In genomic region chrIV:8005376-8005775, ce11 we compare ENCODE assay signal across 5 worm cellular contexts.
TF ChIP-seq lines count a peak whose summit lies in the region.

No protein-coding gene starts in this region.

TF ChIP-seq in whole organism, L1 larva, 84 proteins besides CTCF, POLR2A, EP300 and RAD21:
- no peak for TF ChIP-seq fkh-10 (GFP tag; optimal IDR thresholded peaks at IDR 0.05; lab: Kevin White, UChicago)
- TF ChIP-seq snpc-4 (tag; optimal IDR thresholded peaks at IDR 0.05; lab: Kevin White, UChicago) = no peak
- TF ChIP-seq elt-2 (tag; optimal IDR thresholded peaks at IDR 0.05; lab: Kevin White, UChicago) = peak; percentile 18

TF ChIP-seq in whole organism, L2 larva, 48 proteins besides CTCF, POLR2A, EP300 and RAD21:
- TF ChIP-seq fos-1 (tag; optimal IDR thresholded peaks at IDR 0.05; lab: Kevin White, UChicago) = peak; percentile 23
- no peak for TF ChIP-seq mdl-1 (tag; optimal IDR thresholded peaks at IDR 0.05; lab: Kevin White, UChicago)
- TF ChIP-seq sma-3 (GFP tag; optimal IDR thresholded peaks at IDR 0.05; lab: Kevin White, UChicago) = no peak
- TF ChIP-seq dmd-4 (tag; optimal IDR thresholded peaks at IDR 0.05; lab: Kevin White, UChicago) = no peak

TF ChIP-seq in whole organism, L3 larva, 47 proteins besides CTCF, POLR2A, EP300 and RAD21:
- peak; percentile 72 for TF ChIP-seq elt-2 (tag; optimal IDR thresholded peaks at IDR 0.05; lab: Kevin White, UChicago)
- no peak for TF ChIP-seq nhr-25 (tag; optimal IDR thresholded peaks at IDR 0.05; lab: Kevin White, UChicago)
- TF ChIP-seq pha-4 (tag; optimal IDR thresholded peaks at IDR 0.05; lab: Kevin White, UChicago) = peak; percentile 76

TF ChIP-seq in whole organism, L4 larva, 104 proteins besides CTCF, POLR2A, EP300 and RAD21:
- TF ChIP-seq rbr-2 (tag; optimal IDR thresholded peaks at IDR 0.05; lab: Kevin White, UChicago) (no peak), F37D6.2 (tag; optimal IDR thresholded peaks at IDR 0.05; lab: Kevin White, UChicago) (no peak), gei-8 (GFP tag; optimal IDR thresholded peaks at IDR 0.05; lab: Kevin White, UChicago) (no peak), aly-2 (tag; optimal IDR thresholded peaks at IDR 0.05; lab: Kevin White, UChicago) (no peak), nhr-28 (tag; optimal IDR thresholded peaks at IDR 0.05; lab: Kevin White, UChicago) (peak; percentile 24), dve-1 (tag; optimal IDR thresholded peaks at IDR 0.05; lab: Kevin White, UChicago; ENCODE audit: insufficient read depth) (peak; percentile 39), mep-1 (tag; optimal IDR thresholded peaks at IDR 0.05; lab: Kevin White, UChicago) (no peak), pqm-1 (tag; optimal IDR thresholded peaks at IDR 0.05; lab: Kevin White, UChicago) (peak; percentile 64), ZK546.5 (tag; optimal IDR thresholded peaks at IDR 0.05; lab: Kevin White, UChicago) (no peak), Y48G9A.11 (GFP tag; IDR thresholded peaks at IDR 0.05; lab: Robert Waterston, UW) (no peak), daf-16 (GFP tag; optimal IDR thresholded peaks at IDR 0.05; lab: Kevin White, UChicago) (no peak), daf-16 (tag; optimal IDR thresholded peaks at IDR 0.05; lab: Kevin White, UChicago) (peak; percentile 64), hlh-11 (tag; optimal IDR thresholded peaks at IDR 0.05; lab: Kevin White, UChicago) (peak; percentile 29), lin-29 (GFP tag; IDR thresholded peaks at IDR 0.05; lab: Robert Waterston, UW) (no peak), zip-11 (GFP tag; IDR thresholded peaks at IDR 0.05; lab: Robert Waterston, UW) (no peak), ceh-32 (tag; optimal IDR thresholded peaks at IDR 0.05; lab: Kevin White, UChicago; ENCODE audit: poor library complexity) (no peak), hmg-1.1 (GFP tag; IDR thresholded peaks at IDR 0.05; lab: Robert Waterston, UW) (no peak), nhr-237 (tag; optimal IDR thresholded peaks at IDR 0.05; lab: Kevin White, UChicago) (no peak), ceh-44 (GFP tag; IDR thresholded peaks at IDR 0.05; lab: Robert Waterston, UW) (no peak), duxl-1 (tag; optimal IDR thresholded peaks at IDR 0.05; lab: Kevin White, UChicago; ENCODE audit: poor library complexity) (no peak), unc-39 (tag; optimal IDR thresholded peaks at IDR 0.05; lab: Kevin White, UChicago) (no peak)

TF ChIP-seq in whole organism, young adult, 124 proteins besides CTCF, POLR2A, EP300 and RAD21:
- peak; percentile 64 for TF ChIP-seq nhr-80 (tag; optimal IDR thresholded peaks at IDR 0.05; lab: Kevin White, UChicago)
- TF ChIP-seq nhr-90 (tag; optimal IDR thresholded peaks at IDR 0.05; lab: Kevin White, UChicago) = no peak
